Fruit fly (Drosophila melanogaster) whole organism, embryonic: ENCODE measurements around the gene CG4462.

Experiments
- Ada2b ChIP-seq: fragments of 200-800 bp; sonication (Bioruptor generic); IDR thresholded peaks from 2 replicates; pipeline ENCODE4 v1.3.6; 2022; ENCODE audit warnings: missing biosample characterization, missing genetic modification characterization
- CG10543 ChIP-seq: fragments of 200-800 bp; sonication (Bioruptor generic); optimal IDR thresholded peaks from 3 replicates; lab custom pipeline; 2017; ENCODE audit warnings: missing biosample characterization, mild to moderate bottlenecking, missing genetic modification characterization, moderate library complexity
- CG11247 ChIP-seq: fragments of 200-800 bp; sonication (Bioruptor generic); IDR thresholded peaks from 2 replicates; pipeline ENCODE4 v1.3.6; 2022; ENCODE audit warnings: missing biosample characterization, missing genetic modification characterization
- CG12659 ChIP-seq: fragments of 200-800 bp; sonication (Bioruptor generic); optimal IDR thresholded peaks from 3 replicates; lab custom pipeline; 2017; ENCODE audit warnings: mild to moderate bottlenecking, missing biosample characterization, missing genetic modification reagents, missing genetic modification characterization
- CG12744 ChIP-seq: fragments of 200-800 bp; sonication (Bioruptor generic); optimal IDR thresholded peaks from 2 replicates; lab custom pipeline; 2016; ENCODE audit warnings: missing biosample characterization, missing genetic modification characterization
- CG14014 ChIP-seq: fragments of 200-800 bp; sonication (Bioruptor generic); IDR thresholded peaks from 2 replicates; pipeline ENCODE4 v1.3.6; 2022; ENCODE audit warnings: missing biosample characterization, missing genetic modification characterization
- CG15696 ChIP-seq: fragments of 200-800 bp; sonication (Bioruptor generic); optimal IDR thresholded peaks from 2 replicates; lab custom pipeline; 2019; ENCODE audit warnings: missing biosample characterization, mild to moderate bottlenecking, missing genetic modification characterization, moderate library complexity
- CG34422 ChIP-seq: fragments of 200-800 bp; sonication (Bioruptor generic); IDR thresholded peaks from 3 replicates; pipeline ENCODE4 v1.3.6; 2022; ENCODE audit warnings: missing biosample characterization, missing genetic modification characterization
- CG3838 ChIP-seq: fragments of 200-800 bp; sonication (Bioruptor generic); optimal IDR thresholded peaks from 3 replicates; lab custom pipeline; 2016; ENCODE audit warnings: missing biosample characterization, missing genetic modification characterization
- CG3847 ChIP-seq: fragments of 200-800 bp; sonication (Bioruptor generic); IDR thresholded peaks from 2 replicates; pipeline ENCODE4 v1.3.6; 2022; ENCODE audit warnings: missing biosample characterization, missing genetic modification characterization
- CG4404 ChIP-seq: fragments of 200-800 bp; sonication (Bioruptor generic); IDR thresholded peaks from 2 replicates; pipeline ENCODE4 v1.3.6; 2022; ENCODE audit warnings: missing biosample characterization, missing genetic modification characterization
- CG4617 ChIP-seq: fragments of 200-800 bp; sonication (Bioruptor generic); optimal IDR thresholded peaks from 3 replicates; lab custom pipeline; 2016; ENCODE audit warnings: missing biosample characterization, missing genetic modification characterization, borderline replicate concordance
- CG4820 ChIP-seq: fragments of 200-800 bp; sonication (Bioruptor generic); optimal IDR thresholded peaks from 3 replicates; lab custom pipeline; 2016; ENCODE audit warnings: missing biosample characterization, missing genetic modification characterization
- CG6654 ChIP-seq: fragments of 200-800 bp; sonication (Bioruptor generic); optimal IDR thresholded peaks from 2 replicates; lab custom pipeline; 2017; ENCODE audit warnings: missing biosample characterization, mild to moderate bottlenecking, missing genetic modification characterization
- CG6689 ChIP-seq: fragments of 200-800 bp; sonication (Bioruptor generic); IDR thresholded peaks from 2 replicates; pipeline ENCODE4 v1.3.6; 2022; ENCODE audit warnings: missing biosample characterization, missing genetic modification characterization
- CG6813 ChIP-seq: fragments of 200-800 bp; sonication (Bioruptor generic); optimal IDR thresholded peaks from 2 replicates; lab custom pipeline; 2017; ENCODE audit warnings: missing biosample characterization, missing genetic modification characterization, mild to moderate bottlenecking, moderate library complexity, missing genetic modification reagents
- CG7271 ChIP-seq: fragments of 200-800 bp; sonication (Bioruptor generic); optimal IDR thresholded peaks from 2 replicates; lab custom pipeline; 2018; ENCODE audit warnings: missing biosample characterization, mild to moderate bottlenecking, missing genetic modification characterization, moderate library complexity
- CG7372 ChIP-seq: fragments of 200-800 bp; sonication (Bioruptor generic); IDR thresholded peaks from 2 replicates; pipeline ENCODE4 v1.3.6; 2022; ENCODE audit warnings: missing biosample characterization, missing genetic modification characterization
- CG7987 ChIP-seq: fragments of 200-800 bp; sonication (Bioruptor generic); optimal IDR thresholded peaks from 2 replicates; lab custom pipeline; 2018; ENCODE audit warnings: missing biosample characterization, mild to moderate bottlenecking, missing genetic modification characterization, moderate library complexity
- CG9727 ChIP-seq: fragments of 200-800 bp; sonication (Bioruptor generic); optimal IDR thresholded peaks from 3 replicates; lab custom pipeline; 2017; ENCODE audit warnings: missing biosample characterization, mild to moderate bottlenecking, missing genetic modification characterization
- Hand ChIP-seq: fragments of 200-800 bp; sonication (Bioruptor generic); optimal IDR thresholded peaks from 2 replicates; lab custom pipeline; 2017; ENCODE audit warnings: mild to moderate bottlenecking, missing biosample characterization, missing genetic modification reagents, missing genetic modification characterization
- HmgZ ChIP-seq: fragments of 200-800 bp; sonication (Bioruptor generic); optimal IDR thresholded peaks from 2 replicates; lab custom pipeline; 2018; ENCODE audit warnings: missing biosample characterization, mild to moderate bottlenecking, missing genetic modification characterization
- Hr39 ChIP-seq: fragments of >200 bp; optimal IDR thresholded peaks from 2 replicates; lab custom pipeline; 2017
- MTF-1 ChIP-seq: fragments of 200-800 bp; sonication (Bioruptor generic); optimal IDR thresholded peaks from 2 replicates; lab custom pipeline; 2018; ENCODE audit warnings: missing biosample characterization, mild to moderate bottlenecking, missing genetic modification characterization, borderline replicate concordance
- Neu2 ChIP-seq: fragments of 200-800 bp; sonication (Bioruptor generic); optimal IDR thresholded peaks from 3 replicates; lab custom pipeline; 2016; ENCODE audit warnings: missing biosample characterization, missing genetic modification characterization, borderline replicate concordance
- Nf-YC ChIP-seq: fragments of 200-800 bp; optimal IDR thresholded peaks from 3 replicates; lab custom pipeline; 2019; ENCODE audit warnings: missing biosample characterization, mild to moderate bottlenecking, missing genetic modification characterization, moderate library complexity
- NfI ChIP-seq: fragments of 200-800 bp; sonication (Bioruptor generic); optimal IDR thresholded peaks from 3 replicates; lab custom pipeline; 2018; ENCODE audit warnings: missing biosample characterization, mild to moderate bottlenecking, missing genetic modification characterization, moderate library complexity
- Oli ChIP-seq: fragments of 200-800 bp; sonication (Bioruptor generic); optimal IDR thresholded peaks from 2 replicates; lab custom pipeline; 2018; ENCODE audit warnings: missing biosample characterization, mild to moderate bottlenecking, missing genetic modification characterization, moderate library complexity
- Six4 ChIP-seq: fragments of 200-800 bp; sonication (Bioruptor generic); optimal IDR thresholded peaks from 2 replicates; lab custom pipeline; 2016; ENCODE audit warnings: missing biosample characterization, missing genetic modification characterization
- YL-1 ChIP-seq: fragments of 200-800 bp; sonication (Bioruptor generic); optimal IDR thresholded peaks from 3 replicates; lab custom pipeline; 2017; ENCODE audit warnings: missing biosample characterization, mild to moderate bottlenecking, missing genetic modification characterization
- aop ChIP-seq: fragments of 200-800 bp; sonication (Bioruptor generic); IDR thresholded peaks from 2 replicates; pipeline ENCODE4 v1.3.6; 2022; ENCODE audit warnings: missing biosample characterization, missing genetic modification characterization
- ap ChIP-seq: fragments of 200-800 bp; sonication (Bioruptor generic); IDR thresholded peaks from 2 replicates; pipeline ENCODE4 v1.3.6; 2022; ENCODE audit warnings: missing biosample characterization, missing genetic modification characterization
- bcd ChIP-seq: fragments of 200-800 bp; sonication (Bioruptor generic); optimal IDR thresholded peaks from 2 replicates; lab custom pipeline; 2017; ENCODE audit warnings: missing biosample characterization, mild to moderate bottlenecking, missing genetic modification characterization
- bigmax ChIP-seq: fragments of 200-800 bp; sonication (Bioruptor generic); optimal IDR thresholded peaks from 2 replicates; lab custom pipeline; 2018; ENCODE audit warnings: missing biosample characterization, mild to moderate bottlenecking, missing genetic modification characterization
- crc ChIP-seq: fragments of 200-800 bp; sonication (Bioruptor generic); optimal IDR thresholded peaks from 2 replicates; lab custom pipeline; 2016; ENCODE audit warnings: missing biosample characterization, missing genetic modification characterization
- danr ChIP-seq: fragments of 200-800 bp; sonication (Bioruptor generic); IDR thresholded peaks from 2 replicates; pipeline ENCODE4 v1.3.6; 2022; ENCODE audit warnings: missing biosample characterization, missing genetic modification characterization
- disco-r ChIP-seq: fragments of 200-800 bp; sonication (Bioruptor generic); optimal IDR thresholded peaks from 2 replicates; lab custom pipeline; 2016; ENCODE audit warnings: missing biosample characterization, missing genetic modification characterization
- exex ChIP-seq: fragments of 200-800 bp; sonication (Bioruptor generic); optimal IDR thresholded peaks from 4 replicates; lab custom pipeline; 2018; ENCODE audit warnings: missing biosample characterization, mild to moderate bottlenecking, missing genetic modification characterization, moderate library complexity
- ftz-f1 ChIP-seq: fragments of 200-800 bp; sonication (Bioruptor generic); optimal IDR thresholded peaks from 2 replicates; lab custom pipeline; 2016; ENCODE audit warnings: missing biosample characterization, missing genetic modification characterization
- fu2 ChIP-seq: fragments of 200-800 bp; sonication (Bioruptor generic); optimal IDR thresholded peaks from 2 replicates; lab custom pipeline; 2016; ENCODE audit warnings: missing biosample characterization, missing genetic modification characterization
- insv ChIP-seq, 2 experiments: fragments of 200-800 bp; sonication (Bioruptor generic); optimal IDR thresholded peaks; 3 replicates each; lab custom pipeline; 2016 to 2018; ENCODE audit warnings: missing biosample characterization in 2 of 2, missing genetic modification characterization in 2 of 2
- lola ChIP-seq, 3 experiments: fragments of >200 bp in 2 of 3; fragments of 200-800 bp in 1 of 3; sonication (Bioruptor generic) in 1 of 3; optimal IDR thresholded peaks; 2 replicates each; lab custom pipeline; 2017 to 2019; ENCODE audit warnings: missing biosample characterization in 3 of 3, missing genetic modification characterization in 3 of 3, mild to moderate bottlenecking in 1 of 3, moderate library complexity in 1 of 3
- nau ChIP-seq: fragments of 200-800 bp; sonication (Bioruptor generic); optimal IDR thresholded peaks from 3 replicates; lab custom pipeline; 2017; ENCODE audit warnings: missing biosample characterization, mild to moderate bottlenecking, missing genetic modification characterization, missing genetic modification reagents
- nmo ChIP-seq: fragments of 200-800 bp; sonication (Bioruptor generic); optimal IDR thresholded peaks from 2 replicates; lab custom pipeline; 2018; ENCODE audit warnings: missing biosample characterization, mild to moderate bottlenecking, missing genetic modification characterization, moderate library complexity
- onecut ChIP-seq: fragments of 200-800 bp; sonication (Bioruptor generic); IDR thresholded peaks from 2 replicates; pipeline ENCODE4 v1.3.6; 2022; ENCODE audit warnings: missing biosample characterization, missing genetic modification characterization
- sisA ChIP-seq: fragments of 200-800 bp; sonication (Bioruptor generic); IDR thresholded peaks from 2 replicates; pipeline ENCODE4 v1.3.6; 2022; ENCODE audit warnings: missing biosample characterization, missing genetic modification characterization
- sob ChIP-seq: fragments of 200-800 bp; sonication (Bioruptor generic); IDR thresholded peaks from 2 replicates; pipeline ENCODE4 v1.3.6; 2022; ENCODE audit warnings: missing biosample characterization, missing genetic modification characterization
- tap ChIP-seq: fragments of 200-800 bp; optimal IDR thresholded peaks from 3 replicates; lab custom pipeline; 2019; ENCODE audit warnings: missing biosample characterization, mild to moderate bottlenecking, missing genetic modification characterization, moderate library complexity
- tin ChIP-seq: fragments of 200-800 bp; sonication (Bioruptor generic); optimal IDR thresholded peaks from 3 replicates; lab custom pipeline; 2016; ENCODE audit warnings: missing biosample characterization, missing genetic modification characterization
- usp ChIP-seq: fragments of >200 bp; optimal IDR thresholded peaks from 2 replicates; lab custom pipeline; 2017; ENCODE audit warnings: missing biosample characterization, missing genetic modification characterization
- wdn ChIP-seq: fragments of 200-800 bp; sonication (Bioruptor generic); IDR thresholded peaks from 2 replicates; pipeline ENCODE4 v1.3.6; 2022; ENCODE audit warnings: missing biosample characterization, missing genetic modification characterization

CG4462 gene

DNA sequence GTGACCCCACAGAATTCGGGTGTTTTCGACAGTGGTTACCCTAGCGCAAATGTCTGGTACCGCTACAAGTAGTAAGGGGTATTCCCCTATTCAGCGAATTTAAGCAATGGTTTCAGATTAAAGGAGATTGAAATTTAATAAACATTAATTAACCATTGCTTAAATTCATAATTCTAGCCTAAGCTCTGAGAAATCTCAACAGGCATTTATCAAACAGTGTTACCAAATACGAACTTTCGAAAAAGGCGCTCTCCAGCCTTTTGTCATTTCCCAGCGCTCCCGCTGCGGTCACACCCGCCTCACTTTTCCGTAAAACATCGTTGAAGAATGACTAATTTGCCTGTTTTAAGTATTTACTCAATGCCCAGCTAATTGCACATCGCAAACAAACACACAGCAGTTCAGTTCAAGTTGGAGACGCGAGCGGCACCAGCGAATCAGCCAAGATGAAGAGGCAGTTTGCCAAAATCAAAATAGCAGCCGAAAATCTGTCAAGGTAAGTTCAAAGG, 20.3 kb downstream of the CG4462 start, which contains the start of the genes Surf6 and RhoGAP92B (continued):
- peak in 1 of 3 experiments; percentile 44 for TF ChIP-seq lola (GFP tag; optimal IDR thresholded peaks at IDR 0.05; lab: Kevin White, UChicago)
- TF ChIP-seq sisA (GFP tag; lab: Robert Waterston, UW) = peak; percentile 36; the same call in 1 of the 2 replicates
- TF ChIP-seq Hand (GFP tag; lab: Kevin White, UChicago) = no peak
- TF ChIP-seq tin (GFP tag; lab: Kevin White, UChicago) = peak; percentile 53
- TF ChIP-seq CG4820 (GFP tag; lab: Kevin White, UChicago) = peak; percentile 53
- TF ChIP-seq aop (GFP tag; lab: Robert Waterston, UW) = no peak
- TF ChIP-seq CG34422 = no peak
- peak; percentile 79 for TF ChIP-seq CG4617 (GFP tag; lab: Kevin White, UChicago)
- TF ChIP-seq CG12659 = peak; percentile 88
- TF ChIP-seq nau (GFP tag; lab: Kevin White, UChicago) = peak; percentile 77
- TF ChIP-seq Oli (tag; lab: Kevin White, UChicago) = peak; percentile 59
- TF ChIP-seq CG3847 (GFP tag; lab: Robert Waterston, UW) = peak; percentile 86
- TF ChIP-seq YL-1 (GFP tag; lab: Kevin White, UChicago) = peak; percentile 92
- peak; percentile 62 for TF ChIP-seq Nf-YC (tag; lab: Kevin White, UChicago)
- no peak for TF ChIP-seq CG7372 (GFP tag; lab: Robert Waterston, UW)
- TF ChIP-seq CG15696 (tag; lab: Kevin White, UChicago) = peak; percentile 47
- TF ChIP-seq wdn = no peak
- TF ChIP-seq CG10543 (GFP tag; lab: Kevin White, UChicago) = peak; percentile 82
- TF ChIP-seq CG9727 = peak; percentile 68
- TF ChIP-seq CG6689 (GFP tag; lab: Robert Waterston, UW) = peak; percentile 57
- TF ChIP-seq sob (GFP tag; lab: Robert Waterston, UW) = peak; percentile 65
- TF ChIP-seq bigmax = peak; percentile 33
- TF ChIP-seq crc = peak; percentile 22
- TF ChIP-seq ap (GFP tag; lab: Robert Waterston, UW) = no peak
- no peak for TF ChIP-seq CG3838 (GFP tag; lab: Kevin White, UChicago)
- TF ChIP-seq danr (GFP tag; lab: Robert Waterston, UW) = no peak
- peak; percentile 51 for TF ChIP-seq ftz-f1 (GFP tag; lab: Kevin White, UChicago)
- TF ChIP-seq MTF-1 (GFP tag; lab: Kevin White, UChicago) = peak; percentile 38
- peak; percentile 35 for TF ChIP-seq CG7987 (GFP tag; lab: Kevin White, UChicago)
- peak; percentile 16 for TF ChIP-seq fu2
- peak; percentile 19 for TF ChIP-seq CG12744 (GFP tag; lab: Kevin White, UChicago)
- TF ChIP-seq CG7271 = peak; percentile 5
- peak; percentile 86 for TF ChIP-seq nmo (GFP tag; lab: Kevin White, UChicago)
- TF ChIP-seq Hr39 (lab: Kevin White, UChicago) = no peak
- TF ChIP-seq onecut (GFP tag; lab: Robert Waterston, UW) = no peak
- peak; percentile 79 for TF ChIP-seq HmgZ
- peak; percentile 59 for TF ChIP-seq bcd (GFP tag; lab: Kevin White, UChicago)
- TF ChIP-seq Neu2 (GFP tag; lab: Kevin White, UChicago) = no peak
- TF ChIP-seq usp (GFP tag; lab: Kevin White, UChicago) = no peak
- TF ChIP-seq insv (GFP tag; optimal IDR thresholded peaks at IDR 0.05; lab: Kevin White, UChicago) = peak in 1 of 2 experiments; percentile 70
- TF ChIP-seq exex = peak; percentile 40
- TF ChIP-seq Six4 = peak; percentile 24
- peak; percentile 2 for TF ChIP-seq tap (tag; lab: Kevin White, UChicago)
- TF ChIP-seq CG6654 = no peak
- TF ChIP-seq CG14014 (GFP tag; lab: Robert Waterston, UW) = peak; percentile 45; the same call in 1 of the 2 replicates
- TF ChIP-seq Ada2b = 0 out of 2 replicates have a peak, but pooled peaks have one; percentile 18
- no peak for TF ChIP-seq CG11247 (GFP tag; lab: Robert Waterston, UW)
- peak; percentile 37 for TF ChIP-seq CG6813 (GFP tag; lab: Kevin White, UChicago)
- no peak for TF ChIP-seq CG4404 (GFP tag; lab: Robert Waterston, UW)
- TF ChIP-seq disco-r (GFP tag; lab: Kevin White, UChicago) = peak; percentile 38
- TF ChIP-seq NfI (GFP tag; lab: Kevin White, UChicago) = peak; percentile 64
